Worm (Caenorhabditis elegans): ENCODE data around the gene T04F3.4.

The T04F3.4 gene

DNA sequence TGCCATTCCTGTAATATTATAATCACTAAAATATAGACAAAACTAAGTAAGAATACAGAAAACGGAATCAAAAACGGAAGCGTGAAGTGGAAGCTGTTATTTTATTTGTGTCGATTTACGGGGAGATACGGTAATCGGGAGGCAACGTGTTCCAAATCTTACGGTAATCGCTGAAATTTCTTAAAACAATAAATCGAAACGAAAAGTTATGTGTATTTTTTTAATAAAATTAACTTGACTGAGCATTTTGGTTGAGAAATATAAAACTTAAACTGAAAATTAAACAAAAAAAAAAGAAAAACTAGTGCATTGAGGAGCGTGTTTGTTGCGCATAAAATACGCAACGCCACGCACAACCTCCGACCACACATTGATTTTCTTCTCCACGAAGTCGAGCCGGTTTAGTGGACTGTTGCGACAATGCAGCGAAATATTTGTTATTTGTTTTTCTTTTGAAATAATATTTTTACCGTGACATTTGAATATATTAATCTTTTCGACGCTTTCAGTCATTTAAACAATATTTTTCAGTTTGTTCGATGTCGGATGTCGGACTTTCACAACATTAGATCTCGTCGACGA is 1.6 kb upstream of the T04F3.4 start, which contains the start of the genes F55A11.1 and syx-5 (continued):
- TF ChIP-seq lin-54 (GFP tag; optimal IDR thresholded peaks at IDR 0.05), result peak; percentile 70
- TF ChIP-seq Y53F4B.3 (GFP tag; IDR thresholded peaks at IDR 0.05), result no peak
- no peak for TF ChIP-seq snpc-1.3 (tag; optimal IDR thresholded peaks at IDR 0.05; ENCODE audit: insufficient read depth)
- TF ChIP-seq nhr-80 (tag; optimal IDR thresholded peaks at IDR 0.05), result peak; percentile 63
- no peak for TF ChIP-seq F10E7.11 (tag; optimal IDR thresholded peaks at IDR 0.05)
- TF ChIP-seq chd-7 (tag; optimal IDR thresholded peaks at IDR 0.05), result no peak
- TF ChIP-seq K11D2.4 (GFP tag; IDR thresholded peaks at IDR 0.05), result peak; percentile 81
- TF ChIP-seq sptf-2 (GFP tag; optimal IDR thresholded peaks at IDR 0.05), result no peak
- TF ChIP-seq F37B4.10 (GFP tag; IDR thresholded peaks at IDR 0.05), result no peak
- TF ChIP-seq ztf-6 (GFP tag; IDR thresholded peaks at IDR 0.05), result no peak
- TF ChIP-seq dox-1 (GFP tag; IDR thresholded peaks at IDR 0.05), result peak; percentile 86
- TF ChIP-seq mel-28 (tag; optimal IDR thresholded peaks at IDR 0.05; ENCODE audit: borderline replicate concordance), result no peak
- TF ChIP-seq C06A6.2 (GFP tag; conservative IDR thresholded peaks at IDR 0.05), result 0 out of 2 replicates have a peak, but pooled peaks have one; percentile 51
- TF ChIP-seq nfyb-1 (GFP tag; IDR thresholded peaks at IDR 0.05), result peak; percentile 84
- no peak for TF ChIP-seq sea-2 (GFP tag; IDR thresholded peaks at IDR 0.05)

DNA sequence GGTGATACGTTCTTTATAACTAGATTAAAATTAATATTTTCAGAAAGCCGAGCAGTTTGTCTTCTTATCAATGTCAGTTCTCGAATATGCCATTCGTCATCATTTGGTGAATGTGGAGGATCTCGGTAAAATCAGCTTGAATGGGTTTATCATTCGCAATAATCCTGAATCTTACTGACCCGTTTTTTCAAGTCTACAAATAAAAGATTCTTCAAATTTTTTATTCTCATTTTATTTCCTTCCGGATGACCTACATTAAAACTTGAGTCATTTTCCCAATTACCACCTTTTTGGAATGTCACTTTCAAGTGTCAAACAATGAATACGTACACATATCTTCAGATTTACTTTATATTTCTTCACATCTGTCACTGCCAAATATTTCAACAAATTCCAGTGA is 2.5 kb downstream of the T04F3.4 start, which contains the start of gene T04F3.5:
Gene T04F3.5 (plus strand): TSS at position 301 of the 400 bp plus-strand sequence.
- TF ChIP-seq F52B5.7 (tag; optimal IDR thresholded peaks at IDR 0.05), result no peak
- TF ChIP-seq let-607 (tag; optimal IDR thresholded peaks at IDR 0.05), result no peak
- no peak for TF ChIP-seq K11D2.4 (GFP tag; IDR thresholded peaks at IDR 0.05)

DNA sequence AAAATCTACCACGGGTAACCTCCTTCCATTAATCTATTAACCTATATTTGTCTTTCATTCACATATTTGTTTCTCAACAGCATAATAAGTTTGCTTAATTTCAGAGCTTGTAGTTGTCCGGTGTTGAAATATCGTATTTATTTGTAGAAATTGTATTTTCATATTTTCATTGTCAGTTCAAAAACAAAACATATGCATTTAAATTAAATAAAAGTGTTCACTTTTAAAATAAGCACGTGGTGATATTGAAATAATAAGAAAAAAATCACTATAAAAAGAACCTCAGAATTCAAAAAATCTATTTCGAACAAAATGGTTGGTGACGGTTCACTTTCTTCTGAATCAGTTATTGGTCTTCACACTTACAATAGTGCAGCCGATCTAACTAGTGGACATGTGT is 4.2 kb downstream of the T04F3.4 start, which contains the start of gene T04F3.3:
Gene T04F3.3 (plus strand): TSS at position 301 of the 400 bp plus-strand sequence.
- TF ChIP-seq egl-44 (GFP tag; IDR thresholded peaks at IDR 0.05) (no peak), ztf-26 (tag; optimal IDR thresholded peaks at IDR 0.05) (no peak), sdz-38 (tag; optimal IDR thresholded peaks at IDR 0.05) (no peak), zfh-2 (GFP tag; conservative IDR thresholded peaks at IDR 0.05) (no peak), mcd-1 (GFP tag; IDR thresholded peaks at IDR 0.05) (no peak), ekl-4 (GFP tag; IDR thresholded peaks at IDR 0.05) (no peak), ceh-100 (GFP tag; IDR thresholded peaks at IDR 0.05) (no peak), attf-3 (GFP tag; conservative IDR thresholded peaks at IDR 0.05) (no peak), madf-8 (GFP tag; conservative IDR thresholded peaks at IDR 0.05) (no peak), athp-1 (tag; optimal IDR thresholded peaks at IDR 0.05) (no peak), bed-2 (GFP tag; IDR thresholded peaks at IDR 0.05) (no peak), lin-35 (GFP tag; optimal IDR thresholded peaks at IDR 0.05) (no peak), lsl-1 (GFP tag; optimal IDR thresholded peaks at IDR 0.05) (no peak), sptf-2 (GFP tag; optimal IDR thresholded peaks at IDR 0.05) (no peak), madf-3 (GFP tag; IDR thresholded peaks at IDR 0.05) (no peak), nhr-27 (tag; optimal IDR thresholded peaks at IDR 0.05) (no peak), madf-10 (tag; optimal IDR thresholded peaks at IDR 0.05) (no peak), lsy-27 (tag; optimal IDR thresholded peaks at IDR 0.05; ENCODE audit: borderline replicate concordance, insufficient read depth) (no peak)

DNA sequence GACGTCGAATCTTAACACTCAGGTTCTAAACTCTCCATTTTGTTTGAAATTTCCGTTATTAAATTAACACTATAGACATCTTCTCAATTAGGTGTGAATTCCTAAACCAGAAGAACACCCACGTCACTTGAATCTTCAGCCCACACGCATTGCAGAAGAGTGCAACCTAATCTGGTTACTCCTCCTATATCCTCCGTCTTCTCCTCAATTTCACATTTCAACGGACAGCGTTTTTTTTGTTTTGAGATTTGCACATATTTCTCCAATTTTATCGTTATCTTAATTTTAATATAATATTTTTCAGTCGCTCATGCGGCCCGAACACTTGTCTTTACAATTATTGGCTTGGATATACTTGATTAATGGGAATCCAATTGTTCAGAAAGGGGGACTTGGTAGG is 5.5 kb downstream of the T04F3.4 start, which contains the start of gene smoc-1:
Gene smoc-1 (plus strand): TSS at position 301 of the 400 bp plus-strand sequence.
- TF ChIP-seq F37B4.10 (GFP tag; IDR thresholded peaks at IDR 0.05) (no peak), hlh-26 (GFP tag; conservative IDR thresholded peaks at IDR 0.05) (no peak), bed-1 (GFP tag; IDR thresholded peaks at IDR 0.05) (no peak), F10E7.11 (tag; optimal IDR thresholded peaks at IDR 0.05) (no peak), dpl-1 (GFP tag; optimal IDR thresholded peaks at IDR 0.05) (no peak), egl-44 (GFP tag; IDR thresholded peaks at IDR 0.05) (no peak), ceh-40 (GFP tag; IDR thresholded peaks at IDR 0.05) (no peak), ztf-26 (tag; optimal IDR thresholded peaks at IDR 0.05) (no peak), F33H1.4 (GFP tag; IDR thresholded peaks at IDR 0.05) (no peak), madf-6 (GFP tag; IDR thresholded peaks at IDR 0.05) (no peak), tbp1 (GFP tag; optimal IDR thresholded peaks at IDR 0.05) (no peak), xnd-1 (tag; optimal IDR thresholded peaks at IDR 0.05) (no peak), ekl-4 (GFP tag; IDR thresholded peaks at IDR 0.05) (no peak)

All from whole organism, young adult.